Worm (Caenorhabditis elegans) whole organism, L1 larva: ENCODE data around the gene C05A2.4.

Source experiments
- C04F5.9 ChIP-seq: sonication (generic microtip); optimal IDR thresholded peaks from 2 replicates; lab custom pipeline; 2016; ENCODE audit warnings: missing genetic modification characterization, missing compliant biosample characterization
- C34B4.2 ChIP-seq: sonication (generic microtip); optimal IDR thresholded peaks from 2 replicates; lab custom pipeline; 2017; ENCODE audit warnings: mild to moderate bottlenecking, missing genetic modification characterization, missing compliant biosample characterization
- aly-2 ChIP-seq: fragments of 150-350 bp; optimal IDR thresholded peaks from 2 replicates; lab custom pipeline; 2014; ENCODE audit warnings: missing biosample characterization, missing genetic modification characterization
- ama-1 ChIP-seq: fragments of 150-350 bp; optimal IDR thresholded peaks from 2 replicates; lab custom pipeline; 2014
- blmp-1 ChIP-seq: fragments of 150-350 bp; optimal IDR thresholded peaks from 2 replicates; lab custom pipeline; 2014; ENCODE audit warnings: missing biosample characterization, missing genetic modification characterization
- ceh-8 ChIP-seq: fragments of 200-800 bp; sonication (Bioruptor generic); optimal IDR thresholded peaks from 2 replicates; lab custom pipeline; 2018; ENCODE audit warnings: mild to moderate bottlenecking, missing genetic modification characterization, moderate library complexity, missing compliant biosample characterization
- ceh-82 ChIP-seq, 3 experiments: fragments of 150-350 bp in 1 of 3; sonication (generic microtip) in 2 of 3; optimal IDR thresholded peaks; 2 replicates each; lab custom pipeline; 2014 to 2017; ENCODE audit warnings: missing biosample characterization in 3 of 3, missing genetic modification characterization in 3 of 3
- ceh-88 ChIP-seq: fragments of 200-800 bp; sonication (Bioruptor generic); IDR thresholded peaks from 2 replicates; pipeline ENCODE4 v1.3.6; 2022; ENCODE audit warnings: missing genetic modification characterization, missing compliant biosample characterization
- ceh-90 ChIP-seq: sonication (generic microtip); optimal IDR thresholded peaks from 2 replicates; lab custom pipeline; 2016; ENCODE audit warnings: missing genetic modification characterization, missing compliant biosample characterization
- ces-1 ChIP-seq: fragments of 150-350 bp; optimal IDR thresholded peaks from 2 replicates; lab custom pipeline; 2014; ENCODE audit warnings: missing biosample characterization, missing genetic modification reagents, missing genetic modification characterization
- efl-1 ChIP-seq, 4 experiments: fragments of 150-350 bp; optimal IDR thresholded peaks in 3 of 4; peaks in 1 of 4; 1 replicate in 1 of 4; 2 replicates in 3 of 4; lab custom pipeline; 2014; ENCODE audit warnings: missing biosample characterization in 2 of 4, missing genetic modification characterization in 2 of 4, missing genetic modification reagents in 2 of 4
- efl-3 ChIP-seq: fragments of 200-800 bp; sonication (Bioruptor generic); optimal IDR thresholded peaks from 2 replicates; lab custom pipeline; 2018; ENCODE audit warnings: mild to moderate bottlenecking, missing genetic modification characterization, missing compliant biosample characterization
- egl-13 ChIP-seq: sonication (generic microtip); optimal IDR thresholded peaks from 2 replicates; lab custom pipeline; 2016; ENCODE audit warnings: missing genotype, missing genetic modification reagents, missing genetic modification characterization, missing compliant biosample characterization
- elt-2 ChIP-seq: sonication (generic microtip); optimal IDR thresholded peaks from 2 replicates; lab custom pipeline; 2016; ENCODE audit warnings: missing genetic modification characterization, mild to moderate bottlenecking, inconsistent platforms, missing compliant biosample characterization, missing genetic modification reagents
- ets-5 ChIP-seq: fragments of 200-800 bp; sonication (Bioruptor generic); IDR thresholded peaks from 2 replicates; pipeline ENCODE4 v1.3.6; 2022; ENCODE audit warnings: missing genetic modification characterization, missing compliant biosample characterization
- fkh-4 ChIP-seq: sonication (generic microtip); optimal IDR thresholded peaks from 2 replicates; lab custom pipeline; 2016; ENCODE audit warnings: missing compliant biosample characterization, missing genetic modification characterization, borderline replicate concordance
- fkh-8 ChIP-seq: sonication (generic microtip); optimal IDR thresholded peaks from 2 replicates; lab custom pipeline; 2016; ENCODE audit warnings: mild to moderate bottlenecking, missing genetic modification characterization, missing compliant biosample characterization
- grh-1 ChIP-seq: fragments of 200-800 bp; sonication (Bioruptor generic); IDR thresholded peaks from 2 replicates; pipeline ENCODE4 v1.3.6; 2022; ENCODE audit warnings: missing genetic modification reagents, missing genetic modification characterization, missing compliant biosample characterization
- hlh-17 ChIP-seq: fragments of 200-800 bp; sonication (Bioruptor generic); optimal IDR thresholded peaks from 2 replicates; lab custom pipeline; 2018; ENCODE audit warnings: missing genetic modification characterization, mild to moderate bottlenecking, missing compliant biosample characterization, moderate library complexity, borderline replicate concordance
- hlh-4 ChIP-seq: sonication (generic microtip); optimal IDR thresholded peaks from 2 replicates; lab custom pipeline; 2016; ENCODE audit warnings: mild to moderate bottlenecking, missing genetic modification characterization, missing compliant biosample characterization
- isw-1 ChIP-seq: fragments of 200-800 bp; sonication (Bioruptor generic); IDR thresholded peaks from 2 replicates; pipeline ENCODE4 v1.3.6; 2022; ENCODE audit warnings: missing genetic modification characterization, missing compliant biosample characterization
- jun-1 ChIP-seq: fragments of 150-350 bp; optimal IDR thresholded peaks from 2 replicates; lab custom pipeline; 2014; ENCODE audit warnings: missing biosample characterization, missing genetic modification reagents, missing genetic modification characterization
- lin-14 ChIP-seq: fragments of 200-800 bp; sonication (Bioruptor generic); optimal IDR thresholded peaks from 2 replicates; lab custom pipeline; 2018; ENCODE audit warnings: mild to moderate bottlenecking, missing genetic modification characterization, moderate library complexity, missing compliant biosample characterization
- lin-35 ChIP-seq, 2 experiments: fragments of 150-350 bp; optimal IDR thresholded peaks; 2 replicates each; lab custom pipeline; 2014; ENCODE audit warnings: missing biosample characterization in 2 of 2, missing genetic modification characterization in 2 of 2, missing genetic modification reagents in 2 of 2
- lir-3 ChIP-seq: sonication (generic microtip); optimal IDR thresholded peaks from 2 replicates; lab custom pipeline; 2016; ENCODE audit warnings: mild to moderate bottlenecking, missing genetic modification characterization, moderate library complexity, missing compliant biosample characterization; ENCODE audit not compliant: poor library complexity
- lsy-2 ChIP-seq, 2 experiments: fragments of 150-350 bp; optimal IDR thresholded peaks; 2 replicates each; lab custom pipeline; 2014; ENCODE audit warnings: missing biosample characterization in 2 of 2, missing genetic modification characterization in 2 of 2
- mab-9 ChIP-seq: fragments of 200-800 bp; sonication (Bioruptor generic); IDR thresholded peaks from 2 replicates; pipeline ENCODE4 v1.3.6; 2022; ENCODE audit warnings: missing genetic modification reagents, missing genetic modification characterization, missing compliant biosample characterization
- mdl-1 ChIP-seq, 2 experiments: fragments of 150-350 bp; optimal IDR thresholded peaks; 2 replicates each; lab custom pipeline; 2014 to 2017; ENCODE audit warnings: missing biosample characterization in 2 of 2, missing genetic modification characterization in 2 of 2, inconsistent platforms in 1 of 2
- mef-2 ChIP-seq: fragments of 150-350 bp; optimal IDR thresholded peaks from 2 replicates; lab custom pipeline; 2014; ENCODE audit warnings: missing biosample characterization, missing genetic modification characterization
- mep-1 ChIP-seq: fragments of 150-350 bp; optimal IDR thresholded peaks from 2 replicates; lab custom pipeline; 2014; ENCODE audit warnings: missing biosample characterization, missing genetic modification characterization
- nhr-11 ChIP-seq: fragments of 150-350 bp; optimal IDR thresholded peaks from 2 replicates; lab custom pipeline; 2014; ENCODE audit warnings: missing biosample characterization, missing genetic modification characterization
- nhr-12 ChIP-seq: sonication (generic microtip); optimal IDR thresholded peaks from 2 replicates; lab custom pipeline; 2017; ENCODE audit warnings: missing biosample characterization, missing genetic modification characterization
- nhr-19 ChIP-seq: fragments of 200-800 bp; sonication (Bioruptor generic); conservative IDR thresholded peaks from 2 replicates; pipeline ENCODE4 v1.3.6; 2022; ENCODE audit warnings: missing genetic modification characterization, missing compliant biosample characterization
- nhr-20 ChIP-seq: sonication (generic microtip); optimal IDR thresholded peaks from 2 replicates; lab custom pipeline; 2016; ENCODE audit warnings: mild to moderate bottlenecking, missing genetic modification characterization, missing compliant biosample characterization
- nhr-71 ChIP-seq: sonication (generic microtip); optimal IDR thresholded peaks from 2 replicates; lab custom pipeline; 2016; ENCODE audit warnings: mild to moderate bottlenecking, missing genetic modification characterization, moderate library complexity, missing compliant biosample characterization
- nhr-77 ChIP-seq: fragments of 150-350 bp; optimal IDR thresholded peaks from 2 replicates; lab custom pipeline; 2014; ENCODE audit warnings: missing biosample characterization, missing genetic modification characterization
- nhr-84 ChIP-seq: sonication (generic microtip); optimal IDR thresholded peaks from 2 replicates; lab custom pipeline; 2017; ENCODE audit warnings: missing biosample characterization, missing genetic modification characterization
- nhr-85 ChIP-seq: sonication (generic microtip); peaks from one replicate; lab custom pipeline; 2016; ENCODE audit warnings: missing genetic modification characterization, inconsistent platforms, missing compliant biosample characterization
- pag-3 ChIP-seq: sonication (generic microtip); optimal IDR thresholded peaks from 2 replicates; lab custom pipeline; 2017; ENCODE audit warnings: missing genetic modification characterization, mild to moderate bottlenecking, missing compliant biosample characterization, antibody characterized with exemption, borderline replicate concordance; ENCODE audit not compliant: insufficient read depth
- pax-3 ChIP-seq: fragments of 200-800 bp; sonication (Bioruptor generic); optimal IDR thresholded peaks from 2 replicates; lab custom pipeline; 2018; ENCODE audit warnings: mild to moderate bottlenecking, missing genetic modification characterization, moderate library complexity, missing compliant biosample characterization
- skn-1 ChIP-seq: fragments of 150-350 bp; optimal IDR thresholded peaks from 2 replicates; lab custom pipeline; 2014; ENCODE audit warnings: missing biosample characterization, missing genetic modification characterization
- snu-23 ChIP-seq: sonication (generic microtip); optimal IDR thresholded peaks from 2 replicates; lab custom pipeline; 2016; ENCODE audit warnings: missing genetic modification characterization, missing compliant biosample characterization
- sptf-1 ChIP-seq: fragments of 150-350 bp; optimal IDR thresholded peaks from 2 replicates; lab custom pipeline; 2014; ENCODE audit warnings: missing biosample characterization, missing genetic modification characterization
- sup-37 ChIP-seq: fragments of 200-800 bp; sonication (Bioruptor generic); optimal IDR thresholded peaks from 2 replicates; lab custom pipeline; 2018; ENCODE audit warnings: mild to moderate bottlenecking, missing genetic modification characterization, missing compliant biosample characterization
- tbx-2 ChIP-seq: sonication (generic microtip); optimal IDR thresholded peaks from 2 replicates; lab custom pipeline; 2016; ENCODE audit warnings: missing genetic modification characterization, missing compliant biosample characterization
- tlp-1 ChIP-seq: fragments of 150-350 bp; optimal IDR thresholded peaks from 2 replicates; lab custom pipeline; 2014; ENCODE audit warnings: missing biosample characterization, missing genetic modification characterization
- unc-30 ChIP-seq: sonication (generic microtip); optimal IDR thresholded peaks from 2 replicates; lab custom pipeline; 2017; ENCODE audit warnings: missing biosample characterization, missing genetic modification characterization
- unc-86 ChIP-seq: sonication (generic microtip); optimal IDR thresholded peaks from 2 replicates; lab custom pipeline; 2016; ENCODE audit warnings: missing genetic modification characterization, missing compliant biosample characterization
- vab-15 ChIP-seq: sonication (generic microtip); optimal IDR thresholded peaks from 2 replicates; lab custom pipeline; 2017; ENCODE audit warnings: missing genotype, mild to moderate bottlenecking, missing genetic modification characterization, missing compliant biosample characterization
- zip-4 ChIP-seq: fragments of 200-800 bp; sonication (Bioruptor generic); optimal IDR thresholded peaks from 2 replicates; lab custom pipeline; 2018; ENCODE audit warnings: mild to moderate bottlenecking, missing genetic modification characterization, moderate library complexity, missing compliant biosample characterization

C05A2.4 gene

ce11 chrV:10722595-10722994, 27.3 kb downstream of the C05A2.4 start (continued):
- TF ChIP-seq efl-1 (optimal IDR thresholded peaks at IDR 0.05; lab: Kevin White, UChicago) (no peak), efl-1 (GFP tag; optimal IDR thresholded peaks at IDR 0.05 in 1 of 2; lab: Kevin White, UChicago) (peak in 1 of 2 experiments; percentile 91), pax-3 (tag; lab: Kevin White, UChicago) (no peak), zip-4 (no peak), C34B4.2 (tag; lab: Kevin White, UChicago) (no peak), nhr-84 (tag; lab: Kevin White, UChicago) (no peak), mef-2 (tag; lab: Kevin White, UChicago) (no peak), nhr-11 (tag; lab: Kevin White, UChicago) (no peak), hlh-17 (GFP tag; lab: Kevin White, UChicago) (no peak), ama-1 (lab: Kevin White, UChicago) (no peak), ceh-8 (GFP tag; lab: Kevin White, UChicago) (no peak), nhr-12 (tag; lab: Kevin White, UChicago) (no peak), ets-5 (no peak), grh-1 (GFP tag; lab: Robert Waterston, UW) (no peak), sptf-1 (tag; lab: Kevin White, UChicago) (no peak), aly-2 (tag; lab: Kevin White, UChicago) (no peak), mab-9 (GFP tag; lab: Robert Waterston, UW) (no peak), snu-23 (peak; percentile 17), vab-15 (tag; lab: Kevin White, UChicago) (no peak), pag-3 (tag; lab: Kevin White, UChicago) (no peak), mep-1 (tag; lab: Kevin White, UChicago) (no peak), nhr-20 (peak; percentile 56), isw-1 (GFP tag; lab: Robert Waterston, UW) (no peak), efl-3 (GFP tag; lab: Kevin White, UChicago) (no peak), blmp-1 (peak; percentile 63), lin-35 (GFP tag; optimal IDR thresholded peaks at IDR 0.05; lab: Kevin White, UChicago) (peak in 1 of 2 experiments; percentile 77), jun-1 (tag; lab: Kevin White, UChicago) (no peak), ceh-90 (no peak), C04F5.9 (tag; lab: Kevin White, UChicago) (no peak), nhr-77 (tag; lab: Kevin White, UChicago) (no peak), ceh-88 (GFP tag; lab: Robert Waterston, UW) (no peak), unc-30 (tag; lab: Kevin White, UChicago) (no peak)

- TF ChIP-seq ces-1 (GFP tag; lab: Kevin White, UChicago), result no peak
- TF ChIP-seq lir-3 (tag; lab: Kevin White, UChicago), result no peak
- TF ChIP-seq zip-4, result no peak
- peak; percentile 48 for TF ChIP-seq jun-1 (tag; lab: Kevin White, UChicago)
- TF ChIP-seq skn-1 (tag; lab: Kevin White, UChicago), result peak; percentile 51
- peak; percentile 41 for TF ChIP-seq fkh-8 (tag; lab: Kevin White, UChicago)
- TF ChIP-seq nhr-19, result no peak
- TF ChIP-seq lsy-2 (tag; optimal IDR thresholded peaks at IDR 0.05; lab: Kevin White, UChicago), result peak in 1 of 2 experiments; percentile 30
- TF ChIP-seq tlp-1 (tag; lab: Kevin White, UChicago), result no peak
- peak; percentile 53 for TF ChIP-seq nhr-85
- no peak for TF ChIP-seq nhr-11 (tag; lab: Kevin White, UChicago)
- no peak for TF ChIP-seq efl-1 (optimal IDR thresholded peaks at IDR 0.05; lab: Kevin White, UChicago)
- TF ChIP-seq efl-1 (GFP tag; optimal IDR thresholded peaks at IDR 0.05 in 1 of 2; lab: Kevin White, UChicago), result no peak
- peak; percentile 4 for TF ChIP-seq mep-1 (tag; lab: Kevin White, UChicago)
- TF ChIP-seq egl-13 (tag; lab: Kevin White, UChicago), result peak; percentile 27
- no peak for TF ChIP-seq tbx-2 (tag; lab: Kevin White, UChicago)
- no peak for TF ChIP-seq elt-2 (tag; lab: Kevin White, UChicago)
- TF ChIP-seq lin-14, result peak; percentile 65
- TF ChIP-seq pax-3 (tag; lab: Kevin White, UChicago), result peak; percentile 38
- TF ChIP-seq fkh-4, result no peak
- TF ChIP-seq mdl-1 (tag; optimal IDR thresholded peaks at IDR 0.05; lab: Kevin White, UChicago), result peak in 1 of 2 experiments; percentile 58
- no peak for TF ChIP-seq sup-37 (GFP tag; lab: Kevin White, UChicago)
- TF ChIP-seq lin-35 (GFP tag; optimal IDR thresholded peaks at IDR 0.05; lab: Kevin White, UChicago), result peak; percentile 1 to 11
- TF ChIP-seq hlh-4 (tag; lab: Kevin White, UChicago), result no peak
- TF ChIP-seq blmp-1, result peak; percentile 46
- no peak for TF ChIP-seq snu-23
- TF ChIP-seq nhr-77 (tag; lab: Kevin White, UChicago), result peak; percentile 23
- peak; percentile 25 for TF ChIP-seq unc-86 (tag; lab: Kevin White, UChicago)
- peak; percentile 57 for TF ChIP-seq nhr-71 (tag; lab: Kevin White, UChicago)
- no peak for TF ChIP-seq ceh-82 (tag; optimal IDR thresholded peaks at IDR 0.05; lab: Kevin White, UChicago)
Measured at ce11 chrV:10723181-10723580, 27.9 kb downstream of the C05A2.4 start.
